Worm (Caenorhabditis elegans) whole organism, L4 larva: ENCODE data around the gene R02D5.6.

Source experiments
- dpl-1 ChIP-seq: fragments of 150-350 bp; optimal IDR thresholded peaks from 2 replicates; lab custom pipeline; 2014; ENCODE audit warnings: missing biosample characterization, missing genetic modification reagents, missing genetic modification characterization
- fkh-10 ChIP-seq: fragments of 150-350 bp; optimal IDR thresholded peaks from 2 replicates; lab custom pipeline; 2014; ENCODE audit warnings: missing biosample characterization, missing genetic modification reagents, missing genetic modification characterization
- mdl-1 ChIP-seq, 2 experiments: fragments of 150-350 bp in 1 of 2; sonication (generic microtip) in 1 of 2; optimal IDR thresholded peaks; 2 replicates each; lab custom pipeline; 2014 to 2017; ENCODE audit warnings: missing biosample characterization in 2 of 2, missing genetic modification characterization in 2 of 2

DNA sequence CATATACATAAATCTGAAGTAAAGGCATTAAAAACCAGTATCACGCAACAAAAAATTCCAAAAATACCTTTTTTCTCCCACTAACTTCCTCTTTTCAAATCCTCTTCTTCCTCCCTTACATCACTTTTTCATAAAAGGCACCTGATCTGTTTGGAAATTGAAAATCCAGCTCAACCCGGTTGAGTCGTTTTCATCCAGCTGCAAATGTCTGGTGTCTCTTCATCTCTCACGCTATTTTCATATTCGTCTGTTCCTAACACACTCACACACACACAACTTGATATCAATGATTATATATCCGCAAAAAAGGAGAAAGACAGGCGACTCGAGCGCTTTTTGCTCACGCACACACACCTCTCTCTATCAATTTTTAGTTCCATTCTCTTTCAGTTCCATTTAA, 14.5 kb upstream of the R02D5.6 start:
- TF ChIP-seq dpl-1 (GFP tag; lab: Kevin White, UChicago): no peak
- no peak for TF ChIP-seq fkh-10 (GFP tag; lab: Kevin White, UChicago)
- no peak for TF ChIP-seq mdl-1 (tag; optimal IDR thresholded peaks at IDR 0.05; lab: Kevin White, UChicago)
